Fruit fly (Drosophila melanogaster) whole organism, embryonic: ENCODE measurements around the gene tank.
A peak's percentile ranks its signal among the peaks of the same experiment; 100 is the strongest.

Experiments
- CG13424 ChIP-seq: fragments of 200-800 bp; sonication (Bioruptor generic); optimal IDR thresholded peaks from 2 replicates; lab custom pipeline; 2019; ENCODE audit warnings: missing biosample characterization, mild to moderate bottlenecking, missing genetic modification characterization, moderate library complexity
- CG14710 ChIP-seq: fragments of 200-800 bp; sonication (Bioruptor generic); optimal IDR thresholded peaks from 3 replicates; lab custom pipeline; 2019; ENCODE audit warnings: missing biosample characterization, mild to moderate bottlenecking, missing genetic modification characterization, moderate library complexity
- CG17359 ChIP-seq: fragments of 200-800 bp; sonication (Bioruptor generic); optimal IDR thresholded peaks from 3 replicates; lab custom pipeline; 2018; ENCODE audit warnings: missing biosample characterization, mild to moderate bottlenecking, missing genetic modification characterization, moderate library complexity
- CG17802 ChIP-seq: fragments of 200-800 bp; sonication (Bioruptor generic); optimal IDR thresholded peaks from 2 replicates; lab custom pipeline; 2018; ENCODE audit warnings: missing biosample characterization, mild to moderate bottlenecking, missing genetic modification characterization, moderate library complexity
- CG17829 ChIP-seq: fragments of 200-800 bp; optimal IDR thresholded peaks from 2 replicates; lab custom pipeline; 2019; ENCODE audit warnings: missing biosample characterization, mild to moderate bottlenecking, missing genetic modification characterization, moderate library complexity
- CG2129 ChIP-seq: fragments of 200-800 bp; sonication (Bioruptor generic); IDR thresholded peaks from 2 replicates; pipeline ENCODE4 v1.3.6; 2022; ENCODE audit warnings: missing biosample characterization, missing genetic modification characterization; ENCODE audit not compliant: partially characterized antibody
- CG2875 ChIP-seq: fragments of 200-800 bp; sonication (Bioruptor generic); optimal IDR thresholded peaks from 2 replicates; lab custom pipeline; 2017; ENCODE audit warnings: missing biosample characterization, mild to moderate bottlenecking, missing genetic modification characterization, missing genetic modification reagents
- CG31365 ChIP-seq: fragments of 200-800 bp; sonication (Bioruptor generic); optimal IDR thresholded peaks from 2 replicates; lab custom pipeline; 2018; ENCODE audit warnings: missing biosample characterization, mild to moderate bottlenecking, missing genetic modification characterization
- CG34376 ChIP-seq: fragments of 200-800 bp; sonication (Bioruptor generic); optimal IDR thresholded peaks from 2 replicates; lab custom pipeline; 2018; ENCODE audit warnings: missing biosample characterization, mild to moderate bottlenecking, missing genetic modification characterization
- CG3847 ChIP-seq: fragments of 200-800 bp; sonication (Bioruptor generic); IDR thresholded peaks from 2 replicates; pipeline ENCODE4 v1.3.6; 2022; ENCODE audit warnings: missing biosample characterization, missing genetic modification characterization
- CG4282 ChIP-seq: fragments of 200-800 bp; sonication (Bioruptor generic); optimal IDR thresholded peaks from 2 replicates; lab custom pipeline; 2016; ENCODE audit warnings: missing biosample characterization, missing genetic modification characterization
- CG43689 ChIP-seq: fragments of 200-800 bp; sonication (Bioruptor generic); IDR thresholded peaks from 2 replicates; pipeline ENCODE4 v1.3.6; 2022; ENCODE audit warnings: missing biosample characterization, missing genetic modification characterization
- CG6175 ChIP-seq: fragments of 200-800 bp; sonication (Bioruptor generic); IDR thresholded peaks from 3 replicates; pipeline ENCODE4 v1.3.6; 2022; ENCODE audit warnings: missing biosample characterization, missing genetic modification characterization
- CG6683 ChIP-seq: fragments of 200-800 bp; sonication (Bioruptor generic); optimal IDR thresholded peaks from 2 replicates; lab custom pipeline; 2017; ENCODE audit warnings: missing biosample characterization, mild to moderate bottlenecking, missing genetic modification characterization, missing genetic modification reagents
- CG6765 ChIP-seq: fragments of 200-800 bp; sonication (Bioruptor generic); optimal IDR thresholded peaks from 3 replicates; lab custom pipeline; 2017; ENCODE audit warnings: missing biosample characterization, mild to moderate bottlenecking, missing genetic modification characterization
- CG6791 ChIP-seq: fragments of 200-800 bp; sonication (Bioruptor generic); IDR thresholded peaks from 3 replicates; pipeline ENCODE4 v1.3.6; 2022; ENCODE audit warnings: missing biosample characterization, missing genetic modification characterization; ENCODE audit not compliant: partially characterized antibody
- CG7745 ChIP-seq: fragments of 200-800 bp; sonication (Bioruptor generic); optimal IDR thresholded peaks from 2 replicates; lab custom pipeline; 2018; ENCODE audit warnings: missing biosample characterization, mild to moderate bottlenecking, missing genetic modification characterization, moderate library complexity
- CG7928 ChIP-seq: fragments of 200-800 bp; sonication (Bioruptor generic); optimal IDR thresholded peaks from 2 replicates; lab custom pipeline; 2017; ENCODE audit warnings: missing biosample characterization, mild to moderate bottlenecking, missing genetic modification characterization
- CG9215 ChIP-seq: fragments of 200-800 bp; sonication (Bioruptor generic); IDR thresholded peaks from 2 replicates; pipeline ENCODE4 v1.3.6; 2022; ENCODE audit warnings: missing biosample characterization, missing genetic modification characterization
- Dip2 ChIP-seq: fragments of 200-800 bp; sonication (Bioruptor generic); IDR thresholded peaks from 2 replicates; pipeline ENCODE4 v1.3.6; 2022; ENCODE audit warnings: missing biosample characterization, missing genetic modification characterization
- Dll ChIP-seq: fragments of 200-800 bp; sonication (Bioruptor generic); IDR thresholded peaks from 4 replicates; pipeline ENCODE4 v1.3.6; 2022; ENCODE audit warnings: missing biosample characterization, missing genetic modification characterization; ENCODE audit not compliant: partially characterized antibody
- Dp ChIP-seq: fragments of 200-800 bp; sonication (Bioruptor generic); optimal IDR thresholded peaks from 2 replicates; lab custom pipeline; 2018; ENCODE audit warnings: missing biosample characterization, mild to moderate bottlenecking, missing genetic modification characterization, moderate library complexity
- Ets97D ChIP-seq: fragments of 200-800 bp; sonication (Bioruptor generic); optimal IDR thresholded peaks from 3 replicates; lab custom pipeline; 2016; ENCODE audit warnings: missing biosample characterization, missing genetic modification characterization
- Fer1 ChIP-seq: fragments of 200-800 bp; sonication (Bioruptor generic); optimal IDR thresholded peaks from 2 replicates; lab custom pipeline; 2017; ENCODE audit warnings: missing biosample characterization, mild to moderate bottlenecking, missing genetic modification characterization
- Hsf ChIP-seq: fragments of 200-800 bp; sonication (Bioruptor generic); optimal IDR thresholded peaks from 3 replicates; lab custom pipeline; 2016; ENCODE audit warnings: missing biosample characterization, missing genetic modification characterization
- Jarid2 ChIP-seq: fragments of 200-800 bp; sonication (Bioruptor generic); optimal IDR thresholded peaks from 3 replicates; lab custom pipeline; 2017; ENCODE audit warnings: mild to moderate bottlenecking, missing biosample characterization, missing genetic modification reagents, missing genetic modification characterization
- Mad ChIP-seq: fragments of 200-800 bp; sonication (Bioruptor generic); optimal IDR thresholded peaks from 2 replicates; lab custom pipeline; 2016; ENCODE audit warnings: missing biosample characterization, missing genetic modification characterization
- Neu2 ChIP-seq: fragments of 200-800 bp; sonication (Bioruptor generic); optimal IDR thresholded peaks from 3 replicates; lab custom pipeline; 2016; ENCODE audit warnings: missing biosample characterization, missing genetic modification characterization, borderline replicate concordance
- Nf-YB ChIP-seq: fragments of 200-800 bp; sonication (Bioruptor generic); optimal IDR thresholded peaks from 3 replicates; lab custom pipeline; 2019; ENCODE audit warnings: missing biosample characterization, mild to moderate bottlenecking, missing genetic modification characterization, moderate library complexity
- Nf-YC ChIP-seq: fragments of 200-800 bp; optimal IDR thresholded peaks from 3 replicates; lab custom pipeline; 2019; ENCODE audit warnings: missing biosample characterization, mild to moderate bottlenecking, missing genetic modification characterization, moderate library complexity
- Opbp ChIP-seq: fragments of 200-800 bp; sonication (Bioruptor generic); IDR thresholded peaks from 3 replicates; pipeline ENCODE4 v1.3.6; 2022; ENCODE audit warnings: missing biosample characterization, missing genetic modification characterization; ENCODE audit not compliant: partially characterized antibody
- Poxn ChIP-seq: fragments of 200-800 bp; sonication (Bioruptor generic); IDR thresholded peaks from 2 replicates; pipeline ENCODE4 v1.3.6; 2022; ENCODE audit warnings: missing biosample characterization, missing genetic modification characterization
- Ravus ChIP-seq: fragments of 200-800 bp; sonication (Bioruptor generic); IDR thresholded peaks from 2 replicates; pipeline ENCODE4 v1.3.6; 2022; ENCODE audit warnings: missing biosample characterization, missing genetic modification characterization
- YL-1 ChIP-seq: fragments of 200-800 bp; sonication (Bioruptor generic); optimal IDR thresholded peaks from 3 replicates; lab custom pipeline; 2017; ENCODE audit warnings: missing biosample characterization, mild to moderate bottlenecking, missing genetic modification characterization
- amos ChIP-seq: fragments of 200-800 bp; sonication (Bioruptor generic); IDR thresholded peaks from 2 replicates; pipeline ENCODE4 v1.3.6; 2022; ENCODE audit warnings: missing biosample characterization, missing genetic modification characterization; ENCODE audit not compliant: partially characterized antibody
- cad ChIP-seq: fragments of >200 bp; optimal IDR thresholded peaks from 2 replicates; lab custom pipeline; 2017; ENCODE audit warnings: missing biosample characterization, missing genetic modification characterization
- dati ChIP-seq: fragments of 200-800 bp; sonication (Bioruptor generic); IDR thresholded peaks from 2 replicates; pipeline ENCODE4 v1.3.6; 2022; ENCODE audit warnings: missing biosample characterization, missing genetic modification characterization
- dmrt99B ChIP-seq: fragments of 200-800 bp; sonication (Bioruptor generic); optimal IDR thresholded peaks from 2 replicates; lab custom pipeline; 2018; ENCODE audit warnings: missing biosample characterization, mild to moderate bottlenecking, missing genetic modification characterization, moderate library complexity
- fu2 ChIP-seq: fragments of 200-800 bp; sonication (Bioruptor generic); optimal IDR thresholded peaks from 2 replicates; lab custom pipeline; 2016; ENCODE audit warnings: missing biosample characterization, missing genetic modification characterization
- ham ChIP-seq: fragments of 200-800 bp; sonication (Bioruptor generic); IDR thresholded peaks from 2 replicates; pipeline ENCODE4 v1.3.6; 2022; ENCODE audit warnings: missing biosample characterization, missing genetic modification characterization
- knrl ChIP-seq: fragments of 200-800 bp; sonication (Bioruptor generic); IDR thresholded peaks from 3 replicates; pipeline ENCODE4 v1.3.6; 2022; ENCODE audit warnings: missing biosample characterization, missing genetic modification characterization; ENCODE audit not compliant: partially characterized antibody
- pan ChIP-seq, 4 experiments: fragments of >200 bp in 3 of 4; fragments of 200-800 bp in 1 of 4; sonication (Bioruptor generic) in 1 of 4; optimal IDR thresholded peaks in 3 of 4; IDR thresholded peaks in 1 of 4; 2 replicates each; pipeline versions ENCODE4 v1.3.6 to Lab custom; 2017 to 2022; ENCODE audit warnings: missing biosample characterization in 2 of 4, missing genetic modification characterization in 2 of 4, mixed read lengths in 1 of 4
- run ChIP-seq: fragments of 200-800 bp; sonication (Bioruptor generic); optimal IDR thresholded peaks from 3 replicates; lab custom pipeline; 2018; ENCODE audit warnings: missing biosample characterization, mild to moderate bottlenecking, missing genetic modification characterization
- sima ChIP-seq: fragments of 200-800 bp; sonication (Bioruptor generic); optimal IDR thresholded peaks from 2 replicates; lab custom pipeline; 2016; ENCODE audit warnings: missing biosample characterization, missing genetic modification characterization
- twi ChIP-seq: fragments of 200-800 bp; optimal IDR thresholded peaks from 2 replicates; lab custom pipeline; 2019; ENCODE audit warnings: missing biosample characterization, mild to moderate bottlenecking, missing genetic modification characterization, moderate library complexity
- tx ChIP-seq: fragments of 200-800 bp; sonication (Bioruptor generic); optimal IDR thresholded peaks from 2 replicates; lab custom pipeline; 2016; ENCODE audit warnings: missing biosample characterization, missing genetic modification characterization
- usp ChIP-seq: fragments of >200 bp; optimal IDR thresholded peaks from 2 replicates; lab custom pipeline; 2017; ENCODE audit warnings: missing biosample characterization, missing genetic modification characterization
- zfh1 ChIP-seq: fragments of 200-800 bp; sonication (Bioruptor generic); IDR thresholded peaks from 3 replicates; pipeline ENCODE4 v1.3.6; 2022; ENCODE audit warnings: missing biosample characterization, missing genetic modification characterization

tank gene

dm6 chr2L:4810697-4811490 lies 26.9 kb downstream of the tank start (continued):
- TF ChIP-seq CG17802: no peak
- TF ChIP-seq CG14710 (tag; lab: Kevin White, UChicago): peak; percentile 63
- TF ChIP-seq dmrt99B (tag; lab: Kevin White, UChicago): peak; percentile 72
- TF ChIP-seq Nf-YC (tag; lab: Kevin White, UChicago): no peak
- no peak for TF ChIP-seq cad
- peak; percentile 32 for TF ChIP-seq CG7928 (GFP tag; lab: Kevin White, UChicago)
- peak in 1 of 2 experiments; percentile 27 for TF ChIP-seq pan (optimal IDR thresholded peaks at IDR 0.05; lab: Kevin White, UChicago)
- TF ChIP-seq pan (GFP tag; optimal IDR thresholded peaks at IDR 0.05 in 1 of 2, IDR thresholded peaks at IDR 0.05 in 1 of 2): peak in 1 of 2 experiments; percentile 23
- TF ChIP-seq Nf-YB: peak; percentile 92
- no peak for TF ChIP-seq Dip2 (GFP tag; lab: Robert Waterston, UW)
- TF ChIP-seq Jarid2: peak; percentile 25
- TF ChIP-seq Mad (GFP tag; lab: Kevin White, UChicago): peak; percentile 28
- TF ChIP-seq CG9215 (GFP tag; lab: Robert Waterston, UW): 0 out of 2 replicates have a peak, but pooled peaks have one; percentile 21
- no peak for TF ChIP-seq sima
- TF ChIP-seq run (tag; lab: Kevin White, UChicago): no peak
- TF ChIP-seq dati (GFP tag; lab: Robert Waterston, UW): no peak
- no peak for TF ChIP-seq Neu2 (GFP tag; lab: Kevin White, UChicago)
- TF ChIP-seq CG43689 (GFP tag; lab: Robert Waterston, UW): no peak
- TF ChIP-seq YL-1: no peak
- no peak for TF ChIP-seq Opbp (GFP tag; lab: Robert Waterston, UW)
- TF ChIP-seq zfh1: no peak
- TF ChIP-seq twi (tag; lab: Kevin White, UChicago): peak; percentile 46
- TF ChIP-seq Fer1: peak; percentile 7
- peak; percentile 24 for TF ChIP-seq tx
- TF ChIP-seq fu2 (GFP tag; lab: Kevin White, UChicago): peak; percentile 25
- peak; percentile 25 for TF ChIP-seq CG17359
- no peak for TF ChIP-seq CG34376 (GFP tag; lab: Kevin White, UChicago)
- TF ChIP-seq Poxn (GFP tag; lab: Robert Waterston, UW): no peak
- TF ChIP-seq CG6791 (GFP tag; lab: Robert Waterston, UW): no peak
- TF ChIP-seq CG17829 (tag; lab: Kevin White, UChicago): peak; percentile 35
- TF ChIP-seq usp (GFP tag; lab: Kevin White, UChicago): no peak
- peak; percentile 60; the same call in 1 of the 3 replicates for TF ChIP-seq CG6175 (GFP tag; lab: Robert Waterston, UW)
- peak; percentile 29 for TF ChIP-seq Ets97D (GFP tag; lab: Kevin White, UChicago)
- TF ChIP-seq Dll (GFP tag; lab: Robert Waterston, UW): no peak
- TF ChIP-seq CG31365 (tag; lab: Kevin White, UChicago): no peak
- 0 out of 2 replicates have a peak, but pooled peaks have one; percentile 21 for TF ChIP-seq ham
- TF ChIP-seq CG7745: no peak
- TF ChIP-seq Hsf (GFP tag; lab: Kevin White, UChicago): peak; percentile 48
- TF ChIP-seq CG6765 (GFP tag; lab: Kevin White, UChicago): no peak
- no peak for TF ChIP-seq CG6683
- TF ChIP-seq amos (GFP tag; lab: Robert Waterston, UW): no peak
- TF ChIP-seq CG2129 (GFP tag; lab: Robert Waterston, UW): no peak
- peak; percentile 84 for TF ChIP-seq CG13424 (tag; lab: Kevin White, UChicago)
- TF ChIP-seq CG3847: peak; percentile 61
- TF ChIP-seq CG4282 (GFP tag; lab: Kevin White, UChicago): no peak
- TF ChIP-seq CG2875 (GFP tag; lab: Kevin White, UChicago): peak; percentile 57
- TF ChIP-seq knrl (GFP tag; lab: Robert Waterston, UW): no peak
- TF ChIP-seq Ravus: no peak
- no peak for TF ChIP-seq Dp (GFP tag; lab: Kevin White, UChicago)
